Fruit fly (Drosophila melanogaster) whole organism, embryonic: ENCODE results near the gene Kaz-m1.

Experiments used
- CG11456 ChIP-seq: fragments of 200-800 bp; sonication (Bioruptor generic); IDR thresholded peaks from 3 replicates; pipeline ENCODE4 v1.3.6; 2022; ENCODE audit warnings: missing biosample characterization, missing genetic modification characterization
- CG13624 ChIP-seq: fragments of 200-800 bp; sonication (Bioruptor generic); optimal IDR thresholded peaks from 2 replicates; lab custom pipeline; 2016; ENCODE audit warnings: missing biosample characterization, missing genetic modification characterization
- CG13775 ChIP-seq: fragments of 200-800 bp; sonication (Bioruptor generic); optimal IDR thresholded peaks from 3 replicates; lab custom pipeline; 2017; ENCODE audit warnings: missing biosample characterization, mild to moderate bottlenecking, missing genetic modification characterization
- CG15073 ChIP-seq: fragments of 200-800 bp; sonication (Bioruptor generic); optimal IDR thresholded peaks from 2 replicates; lab custom pipeline; 2016; ENCODE audit warnings: missing biosample characterization, missing genetic modification characterization
- CG17385 ChIP-seq: fragments of 200-800 bp; sonication (Bioruptor generic); optimal IDR thresholded peaks from 3 replicates; lab custom pipeline; 2018; ENCODE audit warnings: missing biosample characterization, mild to moderate bottlenecking, missing genetic modification characterization
- CG2129 ChIP-seq: fragments of 200-800 bp; sonication (Bioruptor generic); IDR thresholded peaks from 2 replicates; pipeline ENCODE4 v1.3.6; 2022; ENCODE audit warnings: missing biosample characterization, missing genetic modification characterization; ENCODE audit not compliant: partially characterized antibody
- CG2875 ChIP-seq: fragments of 200-800 bp; sonication (Bioruptor generic); optimal IDR thresholded peaks from 2 replicates; lab custom pipeline; 2017; ENCODE audit warnings: missing biosample characterization, mild to moderate bottlenecking, missing genetic modification characterization, missing genetic modification reagents
- CG31224 ChIP-seq: fragments of 200-800 bp; sonication (Bioruptor generic); IDR thresholded peaks from 2 replicates; pipeline ENCODE4 v1.3.6; 2022; ENCODE audit warnings: missing biosample characterization, missing genetic modification characterization
- CG3281 ChIP-seq: fragments of 200-800 bp; sonication (Bioruptor generic); optimal IDR thresholded peaks from 3 replicates; lab custom pipeline; 2017; ENCODE audit warnings: missing biosample characterization, mild to moderate bottlenecking, missing genetic modification characterization
- CG4820 ChIP-seq: fragments of 200-800 bp; sonication (Bioruptor generic); optimal IDR thresholded peaks from 3 replicates; lab custom pipeline; 2016; ENCODE audit warnings: missing biosample characterization, missing genetic modification characterization
- CG6254 ChIP-seq: fragments of 200-800 bp; sonication (Bioruptor generic); optimal IDR thresholded peaks from 3 replicates; lab custom pipeline; 2017; ENCODE audit warnings: mild to moderate bottlenecking, missing biosample characterization, missing genetic modification reagents, missing genetic modification characterization
- CG6791 ChIP-seq: fragments of 200-800 bp; sonication (Bioruptor generic); IDR thresholded peaks from 3 replicates; pipeline ENCODE4 v1.3.6; 2022; ENCODE audit warnings: missing biosample characterization, missing genetic modification characterization; ENCODE audit not compliant: partially characterized antibody
- CG6813 ChIP-seq: fragments of 200-800 bp; sonication (Bioruptor generic); optimal IDR thresholded peaks from 2 replicates; lab custom pipeline; 2017; ENCODE audit warnings: missing biosample characterization, missing genetic modification characterization, mild to moderate bottlenecking, moderate library complexity, missing genetic modification reagents
- CG7839 ChIP-seq: fragments of 200-800 bp; sonication (Bioruptor generic); optimal IDR thresholded peaks from 3 replicates; lab custom pipeline; 2018; ENCODE audit warnings: missing biosample characterization, mild to moderate bottlenecking, missing genetic modification characterization, moderate library complexity
- CG7987 ChIP-seq: fragments of 200-800 bp; sonication (Bioruptor generic); optimal IDR thresholded peaks from 2 replicates; lab custom pipeline; 2018; ENCODE audit warnings: missing biosample characterization, mild to moderate bottlenecking, missing genetic modification characterization, moderate library complexity
- Dfd ChIP-seq, 2 experiments: fragments of >200 bp; optimal IDR thresholded peaks; 2 replicates each; lab custom pipeline; 2017; ENCODE audit warnings: missing biosample characterization in 2 of 2, missing genetic modification characterization in 2 of 2
- Dip3 ChIP-seq: fragments of 200-800 bp; sonication (Bioruptor generic); optimal IDR thresholded peaks from 3 replicates; lab custom pipeline; 2016; ENCODE audit warnings: missing biosample characterization, missing genetic modification characterization
- Doc2 ChIP-seq: fragments of 200-800 bp; sonication (Bioruptor generic); IDR thresholded peaks from 2 replicates; pipeline ENCODE4 v1.3.6; 2022; ENCODE audit warnings: missing biosample characterization, missing genetic modification characterization
- Fer2 ChIP-seq: fragments of 200-800 bp; sonication (Bioruptor generic); optimal IDR thresholded peaks from 2 replicates; lab custom pipeline; 2018; ENCODE audit warnings: missing biosample characterization, mild to moderate bottlenecking, missing genetic modification characterization, moderate library complexity
- Hey ChIP-seq: fragments of 200-800 bp; sonication (Bioruptor generic); optimal IDR thresholded peaks from 3 replicates; lab custom pipeline; 2018; ENCODE audit warnings: missing biosample characterization, mild to moderate bottlenecking, missing genetic modification characterization
- Med ChIP-seq: fragments of 200-800 bp; sonication (Bioruptor generic); peaks from one replicate; lab custom pipeline; 2016; ENCODE audit warnings: missing biosample characterization, missing genetic modification characterization, mild to moderate bottlenecking, inconsistent platforms, moderate library complexity
- NfI ChIP-seq: fragments of 200-800 bp; sonication (Bioruptor generic); optimal IDR thresholded peaks from 3 replicates; lab custom pipeline; 2018; ENCODE audit warnings: missing biosample characterization, mild to moderate bottlenecking, missing genetic modification characterization, moderate library complexity
- Pdp1 ChIP-seq, 2 experiments: fragments of 200-800 bp; sonication (Bioruptor generic); optimal IDR thresholded peaks; 3 replicates each; lab custom pipeline; 2016; ENCODE audit warnings: missing biosample characterization in 2 of 2, missing genetic modification characterization in 2 of 2, mild to moderate bottlenecking in 1 of 2, moderate library complexity in 1 of 2
- Sry-δ ChIP-seq: fragments of 200-800 bp; sonication (Bioruptor generic); optimal IDR thresholded peaks from 2 replicates; lab custom pipeline; 2016; ENCODE audit warnings: missing biosample characterization, missing genetic modification characterization
- Trl ChIP-seq, 3 experiments: fragments of >200 bp in 2 of 3; fragments of 200-800 bp in 1 of 3; sonication (Bioruptor generic) in 1 of 3; optimal IDR thresholded peaks; 2 replicates in 1 of 3; 3 replicates in 2 of 3; lab custom pipeline; 2016 to 2017; ENCODE audit warnings: missing biosample characterization in 1 of 3, missing genetic modification characterization in 1 of 3
- ac ChIP-seq: fragments of 200-800 bp; sonication (Bioruptor generic); optimal IDR thresholded peaks from 3 replicates; lab custom pipeline; 2017; ENCODE audit warnings: missing biosample characterization, mild to moderate bottlenecking, missing genetic modification characterization
- aop ChIP-seq: fragments of 200-800 bp; sonication (Bioruptor generic); IDR thresholded peaks from 2 replicates; pipeline ENCODE4 v1.3.6; 2022; ENCODE audit warnings: missing biosample characterization, missing genetic modification characterization
- bigmax ChIP-seq: fragments of 200-800 bp; sonication (Bioruptor generic); optimal IDR thresholded peaks from 2 replicates; lab custom pipeline; 2018; ENCODE audit warnings: missing biosample characterization, mild to moderate bottlenecking, missing genetic modification characterization
- ci ChIP-seq: fragments of 200-800 bp; sonication (Bioruptor generic); IDR thresholded peaks from 3 replicates; pipeline ENCODE4 v1.3.6; 2022; ENCODE audit warnings: missing biosample characterization, missing genetic modification characterization
- gem ChIP-seq: fragments of 200-800 bp; sonication (Bioruptor generic); optimal IDR thresholded peaks from 2 replicates; lab custom pipeline; 2019; ENCODE audit warnings: missing biosample characterization, mild to moderate bottlenecking, missing genetic modification characterization, moderate library complexity
- her ChIP-seq: fragments of 200-800 bp; sonication (Bioruptor generic); optimal IDR thresholded peaks from 2 replicates; lab custom pipeline; 2016; ENCODE audit warnings: missing biosample characterization, missing genetic modification characterization
- hkb ChIP-seq, 2 experiments: fragments of 200-800 bp in 1 of 2; fragments of >200 bp in 1 of 2; sonication (Bioruptor generic) in 1 of 2; IDR thresholded peaks in 1 of 2; optimal IDR thresholded peaks in 1 of 2; 2 replicates each; pipeline versions ENCODE4 v1.3.6 to Lab custom; 2017 to 2022; ENCODE audit warnings: missing biosample characterization in 1 of 2, missing genetic modification characterization in 1 of 2
- inv ChIP-seq: fragments of 200-800 bp; sonication (Bioruptor generic); IDR thresholded peaks from 2 replicates; pipeline ENCODE4 v1.3.6; 2022; ENCODE audit warnings: missing biosample characterization, missing genetic modification characterization; ENCODE audit not compliant: partially characterized antibody
- ken ChIP-seq: fragments of 200-800 bp; sonication (Bioruptor generic); IDR thresholded peaks from 3 replicates; pipeline ENCODE4 v1.3.6; 2022; ENCODE audit warnings: missing biosample characterization, missing genetic modification characterization
- nau ChIP-seq: fragments of 200-800 bp; sonication (Bioruptor generic); optimal IDR thresholded peaks from 3 replicates; lab custom pipeline; 2017; ENCODE audit warnings: missing biosample characterization, mild to moderate bottlenecking, missing genetic modification characterization, missing genetic modification reagents
- nmo ChIP-seq: fragments of 200-800 bp; sonication (Bioruptor generic); optimal IDR thresholded peaks from 2 replicates; lab custom pipeline; 2018; ENCODE audit warnings: missing biosample characterization, mild to moderate bottlenecking, missing genetic modification characterization, moderate library complexity
- p53 ChIP-seq: fragments of 200-800 bp; sonication (Bioruptor generic); optimal IDR thresholded peaks from 2 replicates; lab custom pipeline; 2016; ENCODE audit warnings: missing biosample characterization, missing genetic modification characterization
- peb ChIP-seq: fragments of 200-800 bp; sonication (Bioruptor generic); IDR thresholded peaks from 2 replicates; pipeline ENCODE4 v1.3.6; 2022; ENCODE audit warnings: missing biosample characterization, missing genetic modification characterization
- scrt ChIP-seq: fragments of 200-800 bp; sonication (Bioruptor generic); optimal IDR thresholded peaks from 2 replicates; lab custom pipeline; 2018; ENCODE audit warnings: missing biosample characterization, mild to moderate bottlenecking, missing genetic modification characterization, moderate library complexity
- sim ChIP-seq: fragments of 200-800 bp; sonication (Bioruptor generic); IDR thresholded peaks from 2 replicates; pipeline ENCODE4 v1.3.6; 2022; ENCODE audit warnings: missing biosample characterization, missing genetic modification characterization
- stwl ChIP-seq: fragments of 200-800 bp; sonication (Bioruptor generic); optimal IDR thresholded peaks from 3 replicates; lab custom pipeline; 2018; ENCODE audit warnings: missing biosample characterization, mild to moderate bottlenecking, missing genetic modification characterization, moderate library complexity
- tin ChIP-seq: fragments of 200-800 bp; sonication (Bioruptor generic); optimal IDR thresholded peaks from 3 replicates; lab custom pipeline; 2016; ENCODE audit warnings: missing biosample characterization, missing genetic modification characterization
- trem ChIP-seq: fragments of 200-800 bp; optimal IDR thresholded peaks from 3 replicates; lab custom pipeline; 2019; ENCODE audit warnings: missing biosample characterization, mild to moderate bottlenecking, missing genetic modification characterization, moderate library complexity
- ttk ChIP-seq: fragments of 200-800 bp; sonication (Bioruptor generic); IDR thresholded peaks from 2 replicates; pipeline ENCODE4 v2.1.2; 2022; ENCODE audit warnings: missing biosample characterization, missing genetic modification characterization
- twi ChIP-seq: fragments of 200-800 bp; optimal IDR thresholded peaks from 2 replicates; lab custom pipeline; 2019; ENCODE audit warnings: missing biosample characterization, mild to moderate bottlenecking, missing genetic modification characterization, moderate library complexity
- usp ChIP-seq: fragments of >200 bp; optimal IDR thresholded peaks from 2 replicates; lab custom pipeline; 2017; ENCODE audit warnings: missing biosample characterization, missing genetic modification characterization
- vvl ChIP-seq: fragments of 200-800 bp; sonication (Bioruptor generic); IDR thresholded peaks from 2 replicates; pipeline ENCODE4 v1.3.6; 2022; ENCODE audit warnings: missing biosample characterization, missing genetic modification characterization
- zfh1 ChIP-seq: fragments of 200-800 bp; sonication (Bioruptor generic); IDR thresholded peaks from 3 replicates; pipeline ENCODE4 v1.3.6; 2022; ENCODE audit warnings: missing biosample characterization, missing genetic modification characterization

Kaz-m1 gene

DNA sequence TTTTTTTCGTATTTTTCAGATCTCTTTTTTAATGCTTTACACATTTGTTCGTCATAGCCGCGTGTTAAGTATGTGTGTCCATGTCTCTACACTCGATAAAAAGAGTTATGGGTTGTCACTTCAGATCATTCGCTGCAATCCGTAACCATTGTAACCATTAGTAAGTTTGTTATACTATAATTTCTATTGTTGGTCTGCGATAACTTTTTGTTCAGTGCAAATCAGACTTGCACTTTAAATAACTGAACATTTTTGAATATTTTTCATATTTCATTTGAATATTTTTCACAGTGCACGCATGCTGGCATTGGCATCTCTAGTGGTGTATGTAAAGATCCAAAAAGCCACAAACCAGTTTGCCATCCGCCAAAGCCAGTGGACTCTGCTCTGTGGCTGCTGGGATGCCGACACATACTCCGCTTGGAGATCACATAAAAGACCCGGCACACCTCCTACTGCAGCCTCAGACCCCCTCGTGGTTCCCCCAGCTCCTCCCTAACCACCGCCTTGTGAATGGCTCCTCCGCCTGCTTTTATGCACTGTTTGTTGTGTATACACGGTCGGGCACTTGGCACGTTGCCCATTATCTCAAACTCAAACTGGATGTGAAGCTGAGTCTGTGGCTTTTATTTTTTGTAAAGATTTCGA is 5.5 kb upstream of the Kaz-m1 start (continued):
- TF ChIP-seq Trl (optimal IDR thresholded peaks at IDR 0.05; lab: Kevin White, UChicago) (no peak), Trl (GFP tag; optimal IDR thresholded peaks at IDR 0.05; lab: Kevin White, UChicago) (peak; percentile 85), tin (GFP tag; lab: Kevin White, UChicago) (peak; percentile 90), CG2875 (GFP tag; lab: Kevin White, UChicago) (peak; percentile 80), gem (tag; lab: Kevin White, UChicago) (peak; percentile 94), CG6254 (GFP tag; lab: Kevin White, UChicago) (peak; percentile 79), vvl (GFP tag; lab: Robert Waterston, UW) (peak; percentile 90), inv (GFP tag; lab: Robert Waterston, UW) (no peak), Hey (tag; lab: Kevin White, UChicago) (no peak), CG7987 (GFP tag; lab: Kevin White, UChicago) (peak; percentile 41), ci (GFP tag; lab: Robert Waterston, UW) (peak; percentile 92), CG13775 (GFP tag; lab: Kevin White, UChicago) (peak; percentile 80), Pdp1 (GFP tag; optimal IDR thresholded peaks at IDR 0.05; lab: Kevin White, UChicago) (peak; percentile 86 to 87), peb (GFP tag; lab: Robert Waterston, UW) (peak; percentile 75), Doc2 (GFP tag; lab: Robert Waterston, UW) (0 out of 2 replicates have a peak, but pooled peaks have one; percentile 29), CG3281 (GFP tag; lab: Kevin White, UChicago) (peak; percentile 86), Dfd (GFP tag; optimal IDR thresholded peaks at IDR 0.05; lab: Kevin White, UChicago) (no peak), ac (GFP tag; lab: Kevin White, UChicago) (no peak), CG13624 (GFP tag; lab: Kevin White, UChicago) (peak; percentile 81), Med (GFP tag; lab: Kevin White, UChicago) (peak; percentile 98), usp (GFP tag; lab: Kevin White, UChicago) (no peak), CG15073 (GFP tag; lab: Kevin White, UChicago) (peak; percentile 63), aop (peak; percentile 40; the same call in 1 of the 2 replicates), her (peak; percentile 69), CG4820 (GFP tag; lab: Kevin White, UChicago) (peak; percentile 81), nmo (GFP tag; lab: Kevin White, UChicago) (peak; percentile 93), NfI (GFP tag; lab: Kevin White, UChicago) (peak; percentile 84), nau (GFP tag; lab: Kevin White, UChicago) (peak; percentile 76), hkb (optimal IDR thresholded peaks at IDR 0.05; lab: Kevin White, UChicago) (no peak), hkb (GFP tag; IDR thresholded peaks at IDR 0.05; lab: Robert Waterston, UW) (peak; percentile 88), Dip3 (GFP tag; lab: Kevin White, UChicago) (peak; percentile 84), CG6791 (GFP tag; lab: Robert Waterston, UW) (no peak), CG31224 (GFP tag; lab: Robert Waterston, UW) (0 out of 2 replicates have a peak, but pooled peaks have one; percentile 37), CG7839 (tag; lab: Kevin White, UChicago) (peak; percentile 93), CG17385 (GFP tag; lab: Kevin White, UChicago) (peak; percentile 85), bigmax (no peak), stwl (tag; lab: Kevin White, UChicago) (no peak), sim (peak; percentile 65; the same call in 1 of the 2 replicates), zfh1 (GFP tag; lab: Robert Waterston, UW) (peak; percentile 84), Sry-δ (GFP tag; lab: Kevin White, UChicago) (peak; percentile 45), twi (tag; lab: Kevin White, UChicago) (peak; percentile 72), CG2129 (GFP tag; lab: Robert Waterston, UW) (no peak), ttk (GFP tag; lab: Robert Waterston, UW) (peak; percentile 85), trem (tag; lab: Kevin White, UChicago) (peak; percentile 88), scrt (GFP tag; lab: Kevin White, UChicago) (peak; percentile 84), Fer2 (tag; lab: Kevin White, UChicago) (peak; percentile 52), ken (GFP tag; lab: Robert Waterston, UW) (peak; percentile 84), CG6813 (GFP tag; lab: Kevin White, UChicago) (peak; percentile 69), p53 (GFP tag; lab: Kevin White, UChicago) (peak; percentile 68), CG11456 (peak; percentile 65; the same call in 1 of the 3 replicates)
